Worm (Caenorhabditis elegans): ENCODE results near the gene ddl-1.

The ddl-1 gene

ce11 chrII:5599326-5600044 is 48.7 kb downstream of the ddl-1 start, which contains the start of gene C17G10.10 (continued):
- TF ChIP-seq efl-1 (optimal IDR thresholded peaks at IDR 0.05) = peak; percentile 50 to 73
- peak; percentile 49 to 96 for TF ChIP-seq efl-1 (GFP tag; optimal IDR thresholded peaks at IDR 0.05 in 1 of 2)
- peak; percentile 60 for TF ChIP-seq unc-130 (tag; optimal IDR thresholded peaks at IDR 0.05)
- TF ChIP-seq mdl-1 (tag; optimal IDR thresholded peaks at IDR 0.05) = peak in 1 of 2 experiments; percentile 82
- TF ChIP-seq vab-15 (tag; optimal IDR thresholded peaks at IDR 0.05) = no peak
- no peak; the same call in 1 of the 2 replicates for TF ChIP-seq isw-1 (GFP tag; IDR thresholded peaks at IDR 0.05)
- TF ChIP-seq C16A3.4 (tag; optimal IDR thresholded peaks at IDR 0.05) = peak; percentile 45
- peak; percentile 89 for TF ChIP-seq nhr-71 (tag; optimal IDR thresholded peaks at IDR 0.05)
- TF ChIP-seq ceh-63 (GFP tag; optimal IDR thresholded peaks at IDR 0.05) = no peak
- peak in 5 of 6 experiments; percentile 3 to 79 (median 48) for TF ChIP-seq elt-3 (tag; optimal IDR thresholded peaks at IDR 0.05)
- TF ChIP-seq nhr-11 (tag; optimal IDR thresholded peaks at IDR 0.05) = peak; percentile 35
- peak; percentile 93 for TF ChIP-seq nhr-90 (tag; optimal IDR thresholded peaks at IDR 0.05; ENCODE audit: poor library complexity)
- peak; percentile 56 for TF ChIP-seq jun-1 (tag; optimal IDR thresholded peaks at IDR 0.05)
- TF ChIP-seq egl-27 (tag; optimal IDR thresholded peaks at IDR 0.05) = no peak
- peak; percentile 86 for TF ChIP-seq snu-23 (GFP tag; optimal IDR thresholded peaks at IDR 0.05)
- peak; percentile 93 for TF ChIP-seq elt-2 (tag; optimal IDR thresholded peaks at IDR 0.05)
- TF ChIP-seq alr-1 (tag; optimal IDR thresholded peaks at IDR 0.05; ENCODE audit: borderline replicate concordance) = no peak
- no peak for TF ChIP-seq unc-62 (GFP tag; optimal IDR thresholded peaks at IDR 0.05)
- TF ChIP-seq lin-14 (GFP tag; optimal IDR thresholded peaks at IDR 0.05) = peak; percentile 82
- TF ChIP-seq sptf-1 (tag; optimal IDR thresholded peaks at IDR 0.05) = no peak
- no peak for TF ChIP-seq lin-15B (tag; optimal IDR thresholded peaks at IDR 0.05)
- no peak for TF ChIP-seq fkh-4 (tag; optimal IDR thresholded peaks at IDR 0.05; ENCODE audit: borderline replicate concordance)
- peak; percentile 92 for TF ChIP-seq rnt-1 (tag; optimal IDR thresholded peaks at IDR 0.05)
- TF ChIP-seq ceh-82 (tag; optimal IDR thresholded peaks at IDR 0.05) = peak; percentile 62 to 76 (median 67)
- TF ChIP-seq Y116A8C.19 (tag; optimal IDR thresholded peaks at IDR 0.05; ENCODE audit: borderline replicate concordance) = no peak
- peak; percentile 59 for TF ChIP-seq hlh-17 (GFP tag; optimal IDR thresholded peaks at IDR 0.05; ENCODE audit: borderline replicate concordance)
- peak; percentile 54 to 70 for TF ChIP-seq lsy-2 (tag; optimal IDR thresholded peaks at IDR 0.05)
- TF ChIP-seq sox-4 (tag; optimal IDR thresholded peaks at IDR 0.05) = no peak
- peak; percentile 73 for TF ChIP-seq ztf-4 (tag; optimal IDR thresholded peaks at IDR 0.05)
- peak; percentile 75 for TF ChIP-seq sup-37 (GFP tag; optimal IDR thresholded peaks at IDR 0.05)
- TF ChIP-seq C34B4.2 (tag; optimal IDR thresholded peaks at IDR 0.05) = no peak
- TF ChIP-seq nhr-47 (tag; optimal IDR thresholded peaks at IDR 0.05) = peak; percentile 86
- peak; percentile 28 for TF ChIP-seq lir-3 (tag; optimal IDR thresholded peaks at IDR 0.05; ENCODE audit: poor library complexity)
- TF ChIP-seq C04F5.9 (tag; optimal IDR thresholded peaks at IDR 0.05) = peak; percentile 30
- no peak for TF ChIP-seq unc-30 (tag; optimal IDR thresholded peaks at IDR 0.05)
- no peak for TF ChIP-seq mab-9 (GFP tag; IDR thresholded peaks at IDR 0.05)
- peak; percentile 11 for TF ChIP-seq unc-86 (tag; optimal IDR thresholded peaks at IDR 0.05)
- TF ChIP-seq lin-35 (GFP tag; optimal IDR thresholded peaks at IDR 0.05) = peak; percentile 34 to 76
- TF ChIP-seq irx-1 (tag; optimal IDR thresholded peaks at IDR 0.05) = peak; percentile 63
- TF ChIP-seq dpl-1 (GFP tag; optimal IDR thresholded peaks at IDR 0.05) = peak; percentile 35 to 55 (median 40)

All from whole organism, L1 larva.